Worm (Caenorhabditis elegans): Measurements from ENCODE around the gene gldi-2.

DNA sequence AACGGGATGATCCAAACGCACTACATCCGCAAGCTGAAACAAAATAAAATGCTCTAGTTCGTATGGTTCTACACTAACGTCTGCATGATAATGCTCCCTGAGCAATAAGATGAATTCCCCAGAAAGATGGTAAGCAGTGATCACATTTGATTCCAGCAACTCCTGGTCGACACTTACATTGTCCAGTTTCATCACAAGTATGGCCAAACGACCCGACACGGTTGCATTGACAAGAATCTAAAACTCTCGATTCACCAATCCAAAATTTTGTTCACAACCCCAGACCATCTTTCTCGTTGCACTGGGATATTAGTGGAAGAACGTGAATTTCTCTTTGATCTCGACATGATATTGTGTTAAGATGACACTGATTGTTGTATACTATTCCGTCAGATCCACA is 13.2 kb upstream of the gldi-2 start:
- TF ChIP-seq egl-27 (tag; optimal IDR thresholded peaks at IDR 0.05) (no peak), mep-1 (tag; optimal IDR thresholded peaks at IDR 0.05) (no peak), fos-1 (tag; optimal IDR thresholded peaks at IDR 0.05) (no peak), unc-130 (GFP tag; optimal IDR thresholded peaks at IDR 0.05) (no peak), dpl-1 (GFP tag; optimal IDR thresholded peaks at IDR 0.05) (no peak), mdl-1 (tag; optimal IDR thresholded peaks at IDR 0.05) (no peak), lir-3 (tag; optimal IDR thresholded peaks at IDR 0.05) (no peak), pqm-1 (tag; optimal IDR thresholded peaks at IDR 0.05) (no peak), nhr-42 (GFP tag; IDR thresholded peaks at IDR 0.05) (no peak)
